Fruit fly (Drosophila melanogaster) S2 (cell line): ENCODE measurements around the gene RfC4.

Source experiments
- CG8478 ChIP-seq: fragments of >200 bp; optimal IDR thresholded peaks from 2 replicates; lab custom pipeline; 2018
- CTCF ChIP-seq, 2 experiments: fragments of >200 bp; optimal IDR thresholded peaks; 2 replicates each; lab custom pipeline; 2018

- TF ChIP-seq CG8478 (lab: Kevin White, UChicago), result no peak
- peak in 1 of 2 experiments; percentile 18 for TF ChIP-seq CTCF (optimal IDR thresholded peaks at IDR 0.05; lab: Kevin White, UChicago)
Measured at dm6 chr3L:4133724-4134678, 1.8 kb downstream of the RfC4 start, which contains the start of gene ens.
